Fruit fly (Drosophila melanogaster) whole organism, prepupa: ENCODE results near the gene dlp.

ENCODE experiments used
- Blimp-1 ChIP-seq: fragments of 200-800 bp; sonication (Bioruptor generic); optimal IDR thresholded peaks from 3 replicates; lab custom pipeline; 2017; ENCODE audit warnings: missing biosample characterization, missing genetic modification characterization, mild to moderate bottlenecking, moderate library complexity, missing genetic modification reagents
- CG10669 ChIP-seq: fragments of 200-800 bp; sonication (Bioruptor generic); optimal IDR thresholded peaks from 3 replicates; lab custom pipeline; 2018; ENCODE audit warnings: missing biosample characterization, mild to moderate bottlenecking, missing genetic modification characterization, moderate library complexity
- CG4318 ChIP-seq: fragments of 200-800 bp; sonication (Bioruptor generic); optimal IDR thresholded peaks from 3 replicates; lab custom pipeline; 2017; ENCODE audit warnings: missing biosample characterization, mild to moderate bottlenecking, missing genetic modification characterization
- OdsH ChIP-seq: fragments of 200-800 bp; sonication (Bioruptor generic); optimal IDR thresholded peaks from 3 replicates; lab custom pipeline; 2016; ENCODE audit warnings: missing biosample characterization, missing genetic modification characterization
- achi ChIP-seq: fragments of 200-800 bp; sonication (Bioruptor generic); optimal IDR thresholded peaks from 3 replicates; lab custom pipeline; 2016; ENCODE audit warnings: missing biosample characterization, missing genetic modification characterization

dm6 chr3L:14634019-14634772 is 1.8 kb downstream of the dlp start:
- TF ChIP-seq Blimp-1 (GFP tag; lab: Kevin White, UChicago) (peak; percentile 54), achi (GFP tag; lab: Kevin White, UChicago) (peak; percentile 91), CG10669 (GFP tag; lab: Kevin White, UChicago) (peak; percentile 94), OdsH (GFP tag; lab: Kevin White, UChicago) (peak; percentile 88), CG4318 (GFP tag; lab: Kevin White, UChicago) (peak; percentile 62)
